Fruit fly (Drosophila melanogaster) whole organism, wandering third instar larva: ENCODE data around the gene mbc.

Experiments used
- Abd-B ChIP-seq: fragments of >200 bp; optimal IDR thresholded peaks from 2 replicates; lab custom pipeline; 2017; ENCODE audit warnings: missing biosample characterization, missing genetic modification characterization
- CG9705 ChIP-seq: fragments of 200-800 bp; sonication (Bioruptor generic); optimal IDR thresholded peaks from 2 replicates; lab custom pipeline; 2018; ENCODE audit warnings: missing biosample characterization, mild to moderate bottlenecking, missing genetic modification characterization
- Dfd ChIP-seq: fragments of >200 bp; optimal IDR thresholded peaks from 2 replicates; lab custom pipeline; 2017; ENCODE audit warnings: missing biosample characterization, missing genetic modification characterization
- GATAd ChIP-seq: sonication (Bioruptor generic); optimal IDR thresholded peaks from 2 replicates; lab custom pipeline; 2016; ENCODE audit warnings: missing biosample characterization, missing genetic modification characterization
- Hr78 ChIP-seq: fragments of >200 bp; optimal IDR thresholded peaks from 2 replicates; lab custom pipeline; 2017; ENCODE audit warnings: missing biosample characterization, missing genetic modification characterization
- N ChIP-seq: fragments of >200 bp; optimal IDR thresholded peaks from 2 replicates; lab custom pipeline; 2018; ENCODE audit warnings: missing biosample characterization, missing external identifiers, missing genetic modification characterization
- Sp1 ChIP-seq: fragments of 200-800 bp; sonication (Bioruptor generic); optimal IDR thresholded peaks from 3 replicates; lab custom pipeline; 2019; ENCODE audit warnings: missing biosample characterization, mild to moderate bottlenecking, missing genetic modification characterization, moderate library complexity
- br ChIP-seq: fragments of 200-800 bp; sonication (Bioruptor generic); optimal IDR thresholded peaks from 2 replicates; lab custom pipeline; 2016; ENCODE audit warnings: missing biosample characterization, missing genetic modification characterization
- pan ChIP-seq: fragments of >200 bp; optimal IDR thresholded peaks from 2 replicates; lab custom pipeline; 2017
- rgr ChIP-seq: fragments of 200-800 bp; sonication (Bioruptor generic); optimal IDR thresholded peaks from 3 replicates; lab custom pipeline; 2016; ENCODE audit warnings: missing biosample characterization, mild to moderate bottlenecking, missing genetic modification characterization
- tai ChIP-seq: sonication (Bioruptor generic); optimal IDR thresholded peaks from 2 replicates; lab custom pipeline; 2016; ENCODE audit warnings: missing biosample characterization, missing genetic modification characterization
- usp ChIP-seq: fragments of >200 bp; optimal IDR thresholded peaks from 2 replicates; lab custom pipeline; 2017; ENCODE audit warnings: missing biosample characterization, missing genetic modification characterization

DNA sequence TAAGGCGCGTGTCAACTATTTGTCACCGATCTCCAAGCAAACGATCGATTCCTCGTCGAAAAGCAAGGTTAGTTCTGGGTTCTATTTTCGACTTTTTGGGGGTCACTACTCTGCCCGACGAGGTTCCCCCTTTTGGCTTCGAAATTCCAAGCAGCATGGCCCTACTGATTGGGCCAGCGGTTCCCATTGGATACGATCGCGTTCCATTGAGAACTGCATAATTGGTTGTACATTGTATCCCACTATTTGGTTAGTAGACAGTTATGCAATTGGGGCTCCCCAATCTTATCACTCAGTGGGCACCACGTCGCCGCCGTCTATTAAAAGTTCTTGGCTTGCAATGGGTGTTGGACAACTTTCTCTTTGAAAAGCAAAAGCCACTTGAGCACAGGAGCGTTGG, 47.8 kb upstream of the mbc start:
- no peak for TF ChIP-seq GATAd (GFP tag; lab: Kevin White, UChicago)
- TF ChIP-seq rgr (GFP tag; lab: Kevin White, UChicago) = no peak
- no peak for TF ChIP-seq Abd-B (GFP tag; lab: Kevin White, UChicago)
- TF ChIP-seq usp = no peak
- no peak for TF ChIP-seq tai (GFP tag; lab: Kevin White, UChicago)
- no peak for TF ChIP-seq br (GFP tag; lab: Kevin White, UChicago)
- no peak for TF ChIP-seq Dfd
- no peak for TF ChIP-seq pan
- no peak for TF ChIP-seq Hr78 (GFP tag; lab: Kevin White, UChicago)
- TF ChIP-seq Sp1 = no peak
- TF ChIP-seq CG9705 (GFP tag; lab: Kevin White, UChicago) = no peak
- TF ChIP-seq N (GFP tag; lab: Kevin White, UChicago) = no peak
